Worm (Caenorhabditis elegans) whole organism, L2 larva: ENCODE results near the gene K08H2.5.

Experiments used
- F13H6.1 ChIP-seq: sonication (generic microtip); optimal IDR thresholded peaks from 2 replicates; lab custom pipeline; 2016; ENCODE audit warnings: missing genetic modification characterization, missing compliant biosample characterization
- ama-1 ChIP-seq: fragments of 150-350 bp; optimal IDR thresholded peaks from 2 replicates; lab custom pipeline; 2018; ENCODE audit warnings: inconsistent platforms
- ceh-82 ChIP-seq: fragments of 150-350 bp; optimal IDR thresholded peaks from 2 replicates; lab custom pipeline; 2014; ENCODE audit warnings: missing biosample characterization, missing genetic modification characterization
- dmd-4 ChIP-seq: sonication (generic microtip); optimal IDR thresholded peaks from 2 replicates; lab custom pipeline; 2017; ENCODE audit warnings: missing biosample characterization, missing genetic modification characterization
- lin-11 ChIP-seq: fragments of 150-350 bp; sonication (generic microtip); optimal IDR thresholded peaks from 2 replicates; lab custom pipeline; 2014; ENCODE audit warnings: missing biosample characterization, missing genetic modification characterization, inconsistent platforms, mixed read lengths
- lin-13 ChIP-seq: fragments of 150-350 bp; optimal IDR thresholded peaks from 2 replicates; lab custom pipeline; 2014; ENCODE audit warnings: missing biosample characterization, missing genetic modification reagents, missing genetic modification characterization
- lin-39 ChIP-seq: fragments of 150-350 bp; optimal IDR thresholded peaks from 2 replicates; lab custom pipeline; 2014; ENCODE audit warnings: missing biosample characterization, missing genetic modification reagents, missing genetic modification characterization

DNA sequence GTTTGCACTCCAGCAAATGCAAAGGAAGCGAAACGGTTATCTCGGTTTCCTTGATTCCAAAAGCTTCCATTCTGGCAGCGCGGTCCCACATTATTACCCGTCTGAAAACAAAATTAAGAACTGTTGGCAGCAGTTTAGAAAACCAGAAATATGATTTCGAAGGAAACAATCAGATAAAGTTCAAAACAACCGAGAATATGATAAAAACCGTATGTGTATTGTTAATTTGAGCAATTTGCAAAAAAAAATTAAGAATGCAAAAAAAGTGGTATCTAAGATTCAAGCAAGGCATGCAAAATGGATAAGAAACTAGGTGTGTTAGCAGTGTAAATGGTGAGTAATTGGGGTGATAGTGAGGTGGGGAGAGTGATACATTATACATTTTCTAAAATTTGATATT lies 46.6 kb upstream of the K08H2.5 start, which contains the start of gene R04D3.4:
- TF ChIP-seq F13H6.1 (tag; lab: Kevin White, UChicago): no peak
- no peak for TF ChIP-seq ama-1 (lab: Kevin White, UChicago)
- TF ChIP-seq lin-39 (tag; lab: Kevin White, UChicago): no peak
- TF ChIP-seq dmd-4 (tag; lab: Kevin White, UChicago): no peak
- TF ChIP-seq lin-13 (GFP tag; lab: Kevin White, UChicago): no peak
- no peak for TF ChIP-seq lin-11 (tag; lab: Kevin White, UChicago)
- no peak for TF ChIP-seq ceh-82 (tag; lab: Kevin White, UChicago)
